Worm (Caenorhabditis elegans): ENCODE results near the gene chst-1.

DNA sequence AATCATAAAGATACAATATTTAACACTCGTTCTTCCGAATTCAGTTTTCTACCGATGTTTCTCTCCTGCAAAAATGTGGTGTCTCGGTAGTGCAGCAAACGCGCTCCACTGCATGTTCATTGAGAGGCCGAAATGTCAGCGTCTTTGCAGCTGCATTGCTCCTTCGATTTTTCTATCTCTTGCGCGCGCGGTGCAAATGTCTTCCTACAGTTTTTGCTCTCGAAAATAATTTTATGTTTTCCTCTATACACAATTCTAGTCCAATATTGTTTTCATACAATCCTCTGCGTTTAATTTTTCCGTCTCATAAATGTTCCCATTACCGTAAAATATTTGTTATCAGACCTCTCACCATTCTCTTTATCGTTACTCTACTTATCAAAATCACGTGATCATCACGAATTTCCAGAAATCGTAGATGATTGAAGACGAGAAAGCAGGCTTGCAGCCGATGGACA lies 44.4 kb downstream of the chst-1 start, which contains the start of gene ufd-2:
- TF ChIP-seq hrde-1 (tag; optimal IDR thresholded peaks at IDR 0.05; ENCODE audit: borderline replicate concordance), result no peak
- no peak for TF ChIP-seq pha-4 (tag; optimal IDR thresholded peaks at IDR 0.05)
- TF ChIP-seq hsf-1 (GFP tag; IDR thresholded peaks at IDR 0.05), result 0 out of 2 replicates have a peak, but pooled peaks have one; percentile 28
- no peak for TF ChIP-seq ccch-3 (GFP tag; optimal IDR thresholded peaks at IDR 0.05)
- no peak for TF ChIP-seq nfya-1 (tag; optimal IDR thresholded peaks at IDR 0.05; ENCODE audit: borderline replicate concordance, insufficient read depth)
- TF ChIP-seq dpl-1 (GFP tag; optimal IDR thresholded peaks at IDR 0.05), result peak; percentile 48
- peak; percentile 84 for TF ChIP-seq efl-1 (GFP tag; optimal IDR thresholded peaks at IDR 0.05)
- TF ChIP-seq mel-28 (tag; optimal IDR thresholded peaks at IDR 0.05; ENCODE audit: borderline replicate concordance), result no peak
- TF ChIP-seq ceh-79 (tag; optimal IDR thresholded peaks at IDR 0.05), result no peak
- no peak for TF ChIP-seq Y79H2A.3 (GFP tag; conservative IDR thresholded peaks at IDR 0.05)
- TF ChIP-seq ztf-26 (tag; optimal IDR thresholded peaks at IDR 0.05), result no peak
- TF ChIP-seq F49E8.2 (tag; optimal IDR thresholded peaks at IDR 0.05; ENCODE audit: insufficient read depth), result no peak
- TF ChIP-seq unc-62 (GFP tag; optimal IDR thresholded peaks at IDR 0.05), result no peak
- TF ChIP-seq ama-1 (optimal IDR thresholded peaks at IDR 0.05), result no peak
- no peak for TF ChIP-seq ama-1 (GFP tag; optimal IDR thresholded peaks at IDR 0.05)

Data from whole organism, young adult.